Fruit fly (Drosophila melanogaster) whole organism, adult: Measurements from ENCODE around the gene CG9674.

Experiments
- CG11617 ChIP-seq: fragments of 200-800 bp; sonication (Bioruptor generic); optimal IDR thresholded peaks from 2 replicates; lab custom pipeline; 2017; ENCODE audit warnings: mild to moderate bottlenecking, missing biosample characterization, missing genetic modification reagents, missing genetic modification characterization
- CG12768 ChIP-seq: fragments of 200-800 bp; sonication (Bioruptor generic); optimal IDR thresholded peaks from 2 replicates; lab custom pipeline; 2017; ENCODE audit warnings: missing biosample characterization, missing genetic modification characterization, mild to moderate bottlenecking, moderate library complexity, missing genetic modification reagents
- CG14711 ChIP-seq: fragments of 200-800 bp; sonication (Bioruptor generic); optimal IDR thresholded peaks from 2 replicates; lab custom pipeline; 2018; ENCODE audit warnings: missing biosample characterization, mild to moderate bottlenecking, missing genetic modification characterization, moderate library complexity
- CG1620 ChIP-seq: fragments of 200-800 bp; sonication (Bioruptor generic); optimal IDR thresholded peaks from 2 replicates; lab custom pipeline; 2016; ENCODE audit warnings: missing biosample characterization, missing genetic modification characterization
- CG5204 ChIP-seq: fragments of 200-800 bp; sonication (Bioruptor generic); optimal IDR thresholded peaks from 2 replicates; lab custom pipeline; 2016; ENCODE audit warnings: missing biosample characterization, missing genetic modification characterization
- CG7045 ChIP-seq: fragments of 200-800 bp; sonication (Bioruptor generic); optimal IDR thresholded peaks from 2 replicates; lab custom pipeline; 2017; ENCODE audit warnings: missing biosample characterization, mild to moderate bottlenecking, missing genetic modification characterization
- CG7101 ChIP-seq: fragments of 200-800 bp; sonication (Bioruptor generic); optimal IDR thresholded peaks from 2 replicates; lab custom pipeline; 2018; ENCODE audit warnings: missing biosample characterization, mild to moderate bottlenecking, missing genetic modification characterization, moderate library complexity
- Clk ChIP-seq: fragments of 200-800 bp; sonication (Bioruptor generic); optimal IDR thresholded peaks from 2 replicates; lab custom pipeline; 2017; ENCODE audit warnings: missing biosample characterization, missing genetic modification characterization
- Crg-1 ChIP-seq: fragments of 200-800 bp; sonication (Bioruptor generic); optimal IDR thresholded peaks from 2 replicates; lab custom pipeline; 2016; ENCODE audit warnings: missing biosample characterization, missing genetic modification characterization
- Hr96 ChIP-seq: fragments of 200-800 bp; sonication (Bioruptor generic); optimal IDR thresholded peaks from 2 replicates; lab custom pipeline; 2016; ENCODE audit warnings: missing biosample characterization, missing genetic modification characterization
- Mnt ChIP-seq: fragments of 200-800 bp; sonication (Bioruptor generic); optimal IDR thresholded peaks from 2 replicates; lab custom pipeline; 2016; ENCODE audit warnings: missing biosample characterization, mild to moderate bottlenecking, missing genetic modification characterization
- bab1 ChIP-seq: fragments of 200-800 bp; sonication (Bioruptor generic); optimal IDR thresholded peaks from 3 replicates; lab custom pipeline; 2019; ENCODE audit warnings: missing biosample characterization, mild to moderate bottlenecking, missing genetic modification characterization, moderate library complexity
- cic ChIP-seq: fragments of 200-800 bp; sonication (Bioruptor generic); optimal IDR thresholded peaks from 2 replicates; lab custom pipeline; 2017; ENCODE audit warnings: missing biosample characterization, mild to moderate bottlenecking, missing genetic modification characterization, moderate library complexity
- cnc ChIP-seq, 2 experiments: fragments of >200 bp; optimal IDR thresholded peaks; 2 replicates each; lab custom pipeline; 2017
- kay ChIP-seq: fragments of 200-800 bp; sonication (Bioruptor generic); peaks from one replicate; lab custom pipeline; 2016; ENCODE audit warnings: missing biosample characterization, missing genetic modification characterization, borderline replicate concordance
- ovo ChIP-seq: fragments of 200-800 bp; sonication (Bioruptor generic); optimal IDR thresholded peaks from 2 replicates; lab custom pipeline; 2016; ENCODE audit warnings: missing biosample characterization, missing genetic modification characterization
- pad ChIP-seq: fragments of 200-800 bp; sonication (Bioruptor generic); optimal IDR thresholded peaks from 3 replicates; lab custom pipeline; 2017; ENCODE audit warnings: missing biosample characterization, missing genetic modification characterization, mild to moderate bottlenecking, moderate library complexity, missing genetic modification reagents
- tj ChIP-seq: fragments of 200-800 bp; sonication (Bioruptor generic); optimal IDR thresholded peaks from 3 replicates; lab custom pipeline; 2017; ENCODE audit warnings: missing biosample characterization, mild to moderate bottlenecking, missing genetic modification characterization, moderate library complexity
- toe ChIP-seq: fragments of 200-800 bp; sonication (Bioruptor generic); optimal IDR thresholded peaks from 2 replicates; lab custom pipeline; 2016; ENCODE audit warnings: missing biosample characterization, missing genetic modification characterization

The CG9674 gene

DNA sequence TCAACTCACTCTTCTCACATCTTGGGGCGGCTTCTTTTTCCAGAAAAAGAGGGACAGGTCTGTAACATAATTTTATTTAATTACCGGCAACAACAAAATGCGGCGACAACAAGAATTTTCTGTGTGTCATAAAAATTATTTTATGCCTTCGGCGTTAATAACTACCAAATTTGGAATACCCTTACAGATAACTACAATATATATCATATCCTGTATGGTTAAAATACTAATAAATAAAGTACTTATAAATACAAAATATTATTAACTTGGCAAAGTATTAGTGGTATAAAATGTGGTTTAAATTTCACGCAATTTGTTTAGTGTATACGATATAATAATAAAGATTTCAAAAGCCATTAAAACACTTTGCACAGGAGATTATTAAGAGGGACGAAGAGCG, 56.8 kb downstream of the CG9674 start:
- TF ChIP-seq tj = peak; percentile 53
- TF ChIP-seq CG5204 (GFP tag; lab: Kevin White, UChicago) = no peak
- TF ChIP-seq Mnt (GFP tag; lab: Kevin White, UChicago) = no peak
- no peak for TF ChIP-seq CG7101
- no peak for TF ChIP-seq CG11617 (GFP tag; lab: Kevin White, UChicago)
- TF ChIP-seq bab1 (GFP tag; lab: Kevin White, UChicago) = no peak
- TF ChIP-seq ovo (GFP tag; lab: Kevin White, UChicago) = no peak
- no peak for TF ChIP-seq pad (GFP tag; lab: Kevin White, UChicago)

DNA sequence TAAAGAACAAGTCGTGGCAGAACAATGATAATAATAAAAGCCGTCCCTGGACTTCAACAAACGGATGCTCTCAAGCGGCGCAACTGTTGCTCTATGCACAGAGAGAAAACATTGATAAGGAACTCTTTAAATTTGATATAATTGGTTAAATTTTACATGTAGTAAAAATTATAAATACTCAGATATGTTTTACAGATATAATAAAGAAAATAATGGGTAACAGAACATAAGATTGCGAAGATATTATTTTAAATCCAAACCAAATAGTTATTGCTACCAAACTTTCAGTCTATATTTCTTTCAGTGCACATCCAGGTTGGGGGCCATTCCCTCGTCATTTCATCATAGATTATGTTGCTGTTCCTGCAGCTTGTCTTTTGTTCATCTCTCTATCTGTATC, 57.8 kb downstream of the CG9674 start:
- TF ChIP-seq CG11617 (GFP tag; lab: Kevin White, UChicago) (no peak), CG12768 (GFP tag; lab: Kevin White, UChicago) (no peak), CG14711 (no peak), pad (GFP tag; lab: Kevin White, UChicago) (no peak), CG7045 (no peak), Clk (GFP tag; lab: Kevin White, UChicago) (no peak)

DNA sequence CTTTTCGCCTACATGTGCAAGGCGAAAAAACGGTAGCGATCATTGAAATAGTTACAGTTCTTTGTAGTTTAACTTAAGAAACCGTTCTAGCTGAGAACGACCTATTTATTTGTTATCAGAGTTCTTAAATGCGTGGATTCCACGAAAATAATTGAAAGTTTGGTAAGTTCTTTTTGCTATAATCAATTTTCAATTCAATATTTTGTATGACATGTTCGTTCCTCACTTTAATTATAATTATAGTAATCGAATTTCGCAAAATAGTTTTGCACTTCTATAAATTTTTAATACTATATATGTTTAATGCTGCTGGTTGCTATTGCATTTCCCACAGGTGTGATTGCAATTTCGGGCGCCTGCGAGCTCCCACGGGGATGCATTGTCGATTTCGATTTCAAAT, 59.2 kb downstream of the CG9674 start:
- no peak for TF ChIP-seq CG14711
- TF ChIP-seq tj = no peak
- TF ChIP-seq kay (GFP tag; lab: Kevin White, UChicago) = no peak
- TF ChIP-seq bab1 (GFP tag; lab: Kevin White, UChicago) = no peak
- TF ChIP-seq cnc (optimal IDR thresholded peaks at IDR 0.05; lab: Kevin White, UChicago) = no peak
- no peak for TF ChIP-seq CG7101
- no peak for TF ChIP-seq Crg-1 (GFP tag; lab: Kevin White, UChicago)
- TF ChIP-seq CG11617 (GFP tag; lab: Kevin White, UChicago) = no peak
- TF ChIP-seq CG5204 (GFP tag; lab: Kevin White, UChicago) = no peak
- no peak for TF ChIP-seq CG12768 (GFP tag; lab: Kevin White, UChicago)
- no peak for TF ChIP-seq Hr96 (GFP tag; lab: Kevin White, UChicago)
- no peak for TF ChIP-seq Clk (GFP tag; lab: Kevin White, UChicago)

DNA sequence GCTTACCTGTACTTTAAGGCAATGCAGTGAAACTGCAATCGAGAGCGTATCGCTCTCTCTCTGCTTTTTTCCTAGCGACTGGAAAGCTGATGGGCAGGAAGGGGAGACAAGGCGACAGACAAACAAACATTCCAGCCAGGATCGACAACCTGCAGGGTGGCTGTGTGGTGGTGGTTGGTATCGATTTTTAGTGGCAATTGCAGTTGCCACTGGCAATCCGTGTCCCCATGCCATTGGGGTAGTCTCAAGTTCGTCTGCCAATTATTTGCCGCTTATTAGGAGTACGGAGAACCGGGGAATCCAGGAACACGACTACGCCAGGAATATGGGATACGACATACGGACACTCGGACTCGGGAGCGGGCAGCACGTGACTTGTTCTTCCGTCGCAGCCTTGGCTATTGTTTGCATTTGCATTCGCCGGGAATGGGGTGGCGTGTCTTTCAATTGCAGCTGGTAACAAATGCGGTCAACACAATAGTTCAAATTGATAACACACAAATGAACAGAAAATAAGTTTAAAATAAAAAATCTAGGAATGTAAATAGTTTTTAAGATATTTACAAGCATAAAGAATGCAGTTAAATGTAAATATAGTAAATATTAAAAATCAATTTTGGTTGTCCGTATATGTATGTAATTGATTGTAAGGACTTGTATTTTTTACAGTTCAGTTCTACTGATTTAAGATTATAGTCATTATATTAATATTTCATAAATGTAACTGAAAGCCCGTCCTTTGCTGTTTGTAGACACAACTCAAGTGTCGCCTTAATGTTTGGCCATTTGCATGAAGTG, 60.7 kb downstream of the CG9674 start:
- TF ChIP-seq pad (GFP tag; lab: Kevin White, UChicago) (no peak), cnc (optimal IDR thresholded peaks at IDR 0.05; lab: Kevin White, UChicago) (no peak), CG7101 (no peak), CG1620 (GFP tag; lab: Kevin White, UChicago) (no peak), toe (GFP tag; lab: Kevin White, UChicago) (no peak), tj (no peak), kay (GFP tag; lab: Kevin White, UChicago) (no peak), cic (GFP tag; lab: Kevin White, UChicago) (no peak), Clk (GFP tag; lab: Kevin White, UChicago) (no peak), bab1 (GFP tag; lab: Kevin White, UChicago) (no peak), Crg-1 (GFP tag; lab: Kevin White, UChicago) (no peak)

DNA sequence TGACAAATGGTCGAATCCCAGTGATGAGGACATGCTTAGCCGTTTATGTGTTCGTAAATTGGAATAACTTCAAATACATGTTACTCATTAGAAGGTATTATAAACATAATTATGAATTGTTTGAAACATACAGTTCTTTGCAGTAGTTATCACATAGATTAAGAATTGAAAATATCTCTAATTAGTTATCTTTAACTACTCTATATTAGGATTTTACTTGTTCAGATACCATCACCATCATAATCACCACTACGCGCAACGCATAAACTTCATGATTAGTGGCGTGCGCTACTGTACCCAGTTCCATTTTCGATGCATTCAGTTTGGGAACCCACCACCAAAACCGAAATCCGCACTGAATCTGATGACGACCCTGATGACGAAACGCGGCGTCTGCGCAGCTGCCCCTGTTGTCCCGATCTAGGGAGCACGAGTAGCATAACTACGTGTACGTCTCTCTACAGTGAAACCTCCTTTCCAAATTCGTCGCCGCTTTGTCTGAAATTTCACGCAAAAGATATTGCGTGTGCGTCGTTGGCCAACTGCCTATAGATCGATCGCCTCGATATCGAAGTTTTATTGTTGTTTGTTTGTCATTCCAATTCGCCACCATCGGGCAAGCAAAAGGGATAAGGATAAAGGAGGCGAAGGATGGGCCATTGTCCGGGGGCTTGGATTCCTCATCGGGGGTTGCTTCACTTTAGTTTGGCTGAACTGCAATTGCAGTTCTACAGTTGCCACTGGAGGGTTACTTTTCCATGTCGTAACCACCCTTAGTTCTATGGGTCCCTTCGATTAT, 63.4 kb downstream of the CG9674 start:
- no peak for TF ChIP-seq bab1 (GFP tag; lab: Kevin White, UChicago)
- TF ChIP-seq CG11617 (GFP tag; lab: Kevin White, UChicago) = no peak
- TF ChIP-seq CG14711 = no peak
- TF ChIP-seq CG7101 = no peak
- TF ChIP-seq CG7045 = no peak
- no peak for TF ChIP-seq CG1620 (GFP tag; lab: Kevin White, UChicago)
- TF ChIP-seq tj = no peak

DNA sequence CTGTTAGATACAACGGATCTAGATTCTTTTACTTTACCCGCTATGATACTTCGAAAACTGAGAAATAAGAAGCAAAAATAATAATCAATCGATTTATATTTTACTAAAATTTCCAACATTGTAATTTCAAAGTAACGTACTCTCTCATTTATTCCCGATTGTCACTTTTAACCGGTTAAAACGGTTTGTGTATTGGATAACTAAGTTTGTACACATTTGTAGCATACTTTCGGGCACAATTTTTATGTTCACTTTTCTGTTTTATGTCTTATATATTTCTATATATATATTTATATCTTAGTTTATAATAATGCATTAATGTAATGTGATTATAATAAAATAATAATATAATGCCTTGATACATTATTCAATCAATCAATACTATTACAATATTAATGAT, 65.9 kb downstream of the CG9674 start:
- TF ChIP-seq CG12768 (GFP tag; lab: Kevin White, UChicago) (no peak), kay (GFP tag; lab: Kevin White, UChicago) (no peak), CG7101 (no peak)
